2 fruit fly cellular contexts compared by ENCODE assay signal in the genomic region with DNA sequence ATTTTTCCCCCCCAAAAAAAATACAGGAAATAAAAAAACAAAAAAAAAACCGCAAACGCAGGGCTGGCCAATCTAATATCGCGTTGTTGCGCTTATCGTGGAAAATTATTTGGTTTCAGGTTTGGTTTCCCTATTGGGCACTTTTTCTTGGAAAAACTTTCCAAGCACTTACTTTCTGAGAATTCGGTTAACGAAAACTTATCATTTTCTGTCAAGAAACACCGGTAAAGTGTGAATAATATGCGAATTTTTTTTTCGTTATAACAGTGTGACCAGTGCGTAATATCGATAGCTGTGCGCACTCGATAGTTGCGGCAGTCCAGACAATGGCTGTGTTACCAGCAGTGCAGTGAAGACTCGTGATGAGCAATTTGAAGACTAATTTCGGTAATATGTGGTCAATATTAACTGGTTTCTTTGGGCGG.
A peak's percentile ranks its signal among the peaks of the same experiment; 100 is the strongest.
TF ChIP-seq lines count a peak whose summit lies in the region.

Gene Rnp4F, minus strand, starts transcription at position 238 of the 425 bp plus-strand sequence.

TF ChIP-seq in whole organism, embryonic, 481 proteins besides CTCF, POLR2A, EP300 and RAD21 (continued from another document and continues in another):
- TF ChIP-seq CG7987 (GFP tag; optimal IDR thresholded peaks at IDR 0.05; lab: Kevin White, UChicago) (peak; percentile 7), shn (GFP tag; optimal IDR thresholded peaks at IDR 0.05; lab: Kevin White, UChicago) (peak; percentile 82), esg (GFP tag; conservative IDR thresholded peaks at IDR 0.05; lab: Robert Waterston, UW) (peak; percentile 63), bab2 (GFP tag; optimal IDR thresholded peaks at IDR 0.05; lab: Kevin White, UChicago) (peak; percentile 68), CG7271 (tag; optimal IDR thresholded peaks at IDR 0.05; lab: Kevin White, UChicago) (no peak), CG3838 (GFP tag; optimal IDR thresholded peaks at IDR 0.05; lab: Kevin White, UChicago) (no peak), Opbp (GFP tag; IDR thresholded peaks at IDR 0.05; lab: Robert Waterston, UW; ENCODE audit: partially characterized antibody) (peak; percentile 88), HHEX (GFP tag; optimal IDR thresholded peaks at IDR 0.05; lab: Kevin White, UChicago) (peak; percentile 53), Bdp1 (GFP tag; optimal IDR thresholded peaks at IDR 0.05; lab: Kevin White, UChicago) (peak; percentile 37), NK7.1 (GFP tag; optimal IDR thresholded peaks at IDR 0.05; lab: Kevin White, UChicago) (peak; percentile 56), corto (GFP tag; optimal IDR thresholded peaks at IDR 0.05; lab: Kevin White, UChicago) (no peak), br (optimal IDR thresholded peaks at IDR 0.05; lab: Kevin White, UChicago) (no peak), rib (GFP tag; IDR thresholded peaks at IDR 0.05; lab: Robert Waterston, UW) (peak; percentile 92), Sox100B (GFP tag; optimal IDR thresholded peaks at IDR 0.05; lab: Kevin White, UChicago) (no peak), GATAe (GFP tag; conservative IDR thresholded peaks at IDR 0.05; lab: Robert Waterston, UW) (no peak), crp (GFP tag; optimal IDR thresholded peaks at IDR 0.05; lab: Kevin White, UChicago) (peak in 1 of 2 experiments; percentile 15), CG10366 (GFP tag; IDR thresholded peaks at IDR 0.05; lab: Robert Waterston, UW) (peak; percentile 58; the same call in 1 of the 2 replicates), CG4854 (GFP tag; optimal IDR thresholded peaks at IDR 0.05; lab: Kevin White, UChicago) (peak; percentile 9), CG1647 (GFP tag; optimal IDR thresholded peaks at IDR 0.05; lab: Kevin White, UChicago) (peak; percentile 65), Fer2 (tag; optimal IDR thresholded peaks at IDR 0.05; lab: Kevin White, UChicago) (peak; percentile 16), CG12236 (GFP tag; optimal IDR thresholded peaks at IDR 0.05; lab: Kevin White, UChicago) (no peak), gce (GFP tag; IDR thresholded peaks at IDR 0.05; lab: Robert Waterston, UW) (no peak), amos (GFP tag; IDR thresholded peaks at IDR 0.05; lab: Robert Waterston, UW; ENCODE audit: partially characterized antibody) (peak; percentile 88), sim (GFP tag; IDR thresholded peaks at IDR 0.05; lab: Robert Waterston, UW) (no peak), CG15073 (GFP tag; optimal IDR thresholded peaks at IDR 0.05; lab: Kevin White, UChicago) (no peak), pan (optimal IDR thresholded peaks at IDR 0.05; lab: Kevin White, UChicago) (no peak), pan (GFP tag; optimal IDR thresholded peaks at IDR 0.05 in 1 of 2, IDR thresholded peaks at IDR 0.05 in 1 of 2) (peak in 1 of 2 experiments; percentile 67), org-1 (GFP tag; optimal IDR thresholded peaks at IDR 0.05; lab: Kevin White, UChicago) (no peak), Hr51 (GFP tag; optimal IDR thresholded peaks at IDR 0.05; lab: Kevin White, UChicago) (peak in 1 of 2 experiments; percentile 31), stc (GFP tag; IDR thresholded peaks at IDR 0.05; lab: Robert Waterston, UW) (0 out of 2 replicates have a peak, but pooled peaks have one; percentile 6), HmgD (GFP tag; optimal IDR thresholded peaks at IDR 0.05; lab: Kevin White, UChicago) (peak; percentile 70), CG14965 (GFP tag; optimal IDR thresholded peaks at IDR 0.05; lab: Kevin White, UChicago; ENCODE audit: borderline replicate concordance) (no peak), ind (GFP tag; optimal IDR thresholded peaks at IDR 0.05; lab: Kevin White, UChicago) (peak; percentile 79), CG6689 (GFP tag; IDR thresholded peaks at IDR 0.05; lab: Robert Waterston, UW) (peak; percentile 64), row (GFP tag; IDR thresholded peaks at IDR 0.05; lab: Robert Waterston, UW) (peak; percentile 94), CG13296 (GFP tag; optimal IDR thresholded peaks at IDR 0.05; lab: Kevin White, UChicago) (peak; percentile 42), vvl (GFP tag; IDR thresholded peaks at IDR 0.05; lab: Robert Waterston, UW) (peak; percentile 75), trh (GFP tag; optimal IDR thresholded peaks at IDR 0.05; lab: Kevin White, UChicago) (peak; percentile 49), Sin3A (optimal IDR thresholded peaks at IDR 0.05; lab: Kevin White, UChicago) (peak; percentile 81), lbe (GFP tag; optimal IDR thresholded peaks at IDR 0.05; lab: Kevin White, UChicago) (no peak), CG9437 (GFP tag; optimal IDR thresholded peaks at IDR 0.05; lab: Kevin White, UChicago) (peak; percentile 5), CG10979 (tag; optimal IDR thresholded peaks at IDR 0.05; lab: Kevin White, UChicago) (no peak), unpg (GFP tag; optimal IDR thresholded peaks at IDR 0.05; lab: Kevin White, UChicago) (no peak), exex (tag; optimal IDR thresholded peaks at IDR 0.05; lab: Kevin White, UChicago) (no peak), tgo (GFP tag; IDR thresholded peaks at IDR 0.05; lab: Robert Waterston, UW) (peak; percentile 69), Gsc (GFP tag; IDR thresholded peaks at IDR 0.05; lab: Robert Waterston, UW) (no peak), Atf6 (GFP tag; IDR thresholded peaks at IDR 0.05; lab: Robert Waterston, UW) (peak; percentile 51), CG31441 (GFP tag; IDR thresholded peaks at IDR 0.05; lab: Robert Waterston, UW) (no peak; the same call in 1 of the 2 replicates), CG13775 (GFP tag; optimal IDR thresholded peaks at IDR 0.05; lab: Kevin White, UChicago) (peak; percentile 73), ERR (GFP tag; optimal IDR thresholded peaks at IDR 0.05; lab: Kevin White, UChicago) (peak; percentile 39), Pdp1 (GFP tag; optimal IDR thresholded peaks at IDR 0.05; lab: Kevin White, UChicago) (peak; percentile 63 to 72), Side (GFP tag; optimal IDR thresholded peaks at IDR 0.05; lab: Kevin White, UChicago) (peak; percentile 66), gfzf (GFP tag; optimal IDR thresholded peaks at IDR 0.05; lab: Kevin White, UChicago) (peak; percentile 65), CG34422 (GFP tag; IDR thresholded peaks at IDR 0.05; lab: Robert Waterston, UW) (peak; percentile 84), CG8924 (tag; optimal IDR thresholded peaks at IDR 0.05; lab: Kevin White, UChicago) (peak; percentile 15), pb (GFP tag; optimal IDR thresholded peaks at IDR 0.05; lab: Kevin White, UChicago) (peak; percentile 60), dm (GFP tag; optimal IDR thresholded peaks at IDR 0.05; lab: Kevin White, UChicago) (peak; percentile 59), tna (GFP tag; IDR thresholded peaks at IDR 0.05; lab: Robert Waterston, UW; ENCODE audit: partially characterized antibody) (peak; percentile 51; the same call in 1 of the 2 replicates), tap (tag; optimal IDR thresholded peaks at IDR 0.05; lab: Kevin White, UChicago) (no peak), nmo (GFP tag; optimal IDR thresholded peaks at IDR 0.05; lab: Kevin White, UChicago) (peak; percentile 71), CG13287 (GFP tag; IDR thresholded peaks at IDR 0.05; lab: Robert Waterston, UW; ENCODE audit: partially characterized antibody) (peak; percentile 78), CoRest (tag; optimal IDR thresholded peaks at IDR 0.05; lab: Kevin White, UChicago) (peak; percentile 77)

TF ChIP-seq in whole organism, prepupa, 60 proteins besides CTCF, POLR2A, EP300 and RAD21 (continued from another document):
- TF ChIP-seq CG11902 (GFP tag; optimal IDR thresholded peaks at IDR 0.05; lab: Kevin White, UChicago) (peak; percentile 73), Ets96B (tag; optimal IDR thresholded peaks at IDR 0.05; lab: Kevin White, UChicago) (no peak), Sox102F (GFP tag; optimal IDR thresholded peaks at IDR 0.05; lab: Kevin White, UChicago) (no peak), OdsH (GFP tag; optimal IDR thresholded peaks at IDR 0.05; lab: Kevin White, UChicago) (peak; percentile 77), salr (GFP tag; optimal IDR thresholded peaks at IDR 0.05; lab: Kevin White, UChicago) (peak; percentile 24 to 67), svp (GFP tag; lab: Kevin White, UChicago) (no peak), Ets21C (GFP tag; optimal IDR thresholded peaks at IDR 0.05; lab: Kevin White, UChicago) (peak; percentile 74), Smox (GFP tag; optimal IDR thresholded peaks at IDR 0.05; lab: Kevin White, UChicago) (no peak), Gug (GFP tag; IDR thresholded peaks at IDR 0.05; lab: Robert Waterston, UW) (peak; percentile 70), Blimp-1 (GFP tag; optimal IDR thresholded peaks at IDR 0.05; lab: Kevin White, UChicago) (peak; percentile 15), CG7368 (GFP tag; optimal IDR thresholded peaks at IDR 0.05; lab: Kevin White, UChicago) (peak; percentile 23)
